Fruit fly (Drosophila melanogaster) whole organism, embryonic: Measurements from ENCODE around the gene CG9702.
A peak's percentile ranks its signal among the peaks of the same experiment; 100 is the strongest.

Experiments used
- Adf1 ChIP-seq: fragments of 200-800 bp; sonication (Bioruptor generic); IDR thresholded peaks from 2 replicates; pipeline ENCODE4 v1.3.6; 2022; ENCODE audit warnings: missing biosample characterization, missing genetic modification characterization
- BtbVII ChIP-seq: fragments of 200-800 bp; sonication (Bioruptor generic); optimal IDR thresholded peaks from 3 replicates; lab custom pipeline; 2017; ENCODE audit warnings: missing biosample characterization, mild to moderate bottlenecking, missing genetic modification characterization
- CG10267 ChIP-seq: fragments of 200-800 bp; sonication (Bioruptor generic); optimal IDR thresholded peaks from 2 replicates; lab custom pipeline; 2018; ENCODE audit warnings: missing biosample characterization, mild to moderate bottlenecking, missing genetic modification characterization, moderate library complexity
- CG10321 ChIP-seq: fragments of 200-800 bp; sonication (Bioruptor generic); IDR thresholded peaks from 2 replicates; pipeline ENCODE4 v1.3.6; 2022; ENCODE audit warnings: missing biosample characterization, missing genetic modification characterization
- CG10431 ChIP-seq: fragments of 200-800 bp; sonication (Bioruptor generic); optimal IDR thresholded peaks from 3 replicates; lab custom pipeline; 2018; ENCODE audit warnings: missing biosample characterization, mild to moderate bottlenecking, missing genetic modification characterization
- CG10565 ChIP-seq: fragments of 200-800 bp; sonication (Bioruptor generic); optimal IDR thresholded peaks from 3 replicates; lab custom pipeline; 2016; ENCODE audit warnings: missing biosample characterization, mild to moderate bottlenecking, missing genetic modification characterization
- CG11696 ChIP-seq: fragments of 200-800 bp; sonication (Bioruptor generic); IDR thresholded peaks from 2 replicates; pipeline ENCODE4 v1.3.6; 2022; ENCODE audit warnings: missing biosample characterization, missing genetic modification characterization
- CG12391 ChIP-seq: fragments of 200-800 bp; sonication (Bioruptor generic); optimal IDR thresholded peaks from 3 replicates; lab custom pipeline; 2018; ENCODE audit warnings: missing biosample characterization, mild to moderate bottlenecking, missing genetic modification characterization, moderate library complexity
- CG15073 ChIP-seq: fragments of 200-800 bp; sonication (Bioruptor generic); optimal IDR thresholded peaks from 2 replicates; lab custom pipeline; 2016; ENCODE audit warnings: missing biosample characterization, missing genetic modification characterization
- CG16779 ChIP-seq: fragments of 200-800 bp; sonication (Bioruptor generic); IDR thresholded peaks from 2 replicates; pipeline ENCODE4 v1.3.6; 2022; ENCODE audit warnings: missing biosample characterization, missing genetic modification characterization
- CG17328 ChIP-seq: fragments of 200-800 bp; sonication (Bioruptor generic); IDR thresholded peaks from 2 replicates; pipeline ENCODE4 v1.3.6; 2022; ENCODE audit warnings: missing biosample characterization, missing genetic modification characterization
- CG17385 ChIP-seq: fragments of 200-800 bp; sonication (Bioruptor generic); optimal IDR thresholded peaks from 3 replicates; lab custom pipeline; 2018; ENCODE audit warnings: missing biosample characterization, mild to moderate bottlenecking, missing genetic modification characterization
- CG17568 ChIP-seq: fragments of 200-800 bp; sonication (Bioruptor generic); optimal IDR thresholded peaks from 2 replicates; lab custom pipeline; 2018; ENCODE audit warnings: missing biosample characterization, mild to moderate bottlenecking, missing genetic modification characterization, moderate library complexity
- CG2712 ChIP-seq: fragments of 200-800 bp; optimal IDR thresholded peaks from 3 replicates; lab custom pipeline; 2019; ENCODE audit warnings: missing biosample characterization, mild to moderate bottlenecking, missing genetic modification characterization, moderate library complexity
- CG2875 ChIP-seq: fragments of 200-800 bp; sonication (Bioruptor generic); optimal IDR thresholded peaks from 2 replicates; lab custom pipeline; 2017; ENCODE audit warnings: missing biosample characterization, mild to moderate bottlenecking, missing genetic modification characterization, missing genetic modification reagents
- CG3281 ChIP-seq: fragments of 200-800 bp; sonication (Bioruptor generic); optimal IDR thresholded peaks from 3 replicates; lab custom pipeline; 2017; ENCODE audit warnings: missing biosample characterization, mild to moderate bottlenecking, missing genetic modification characterization
- CG33557 ChIP-seq: fragments of 200-800 bp; sonication (Bioruptor generic); optimal IDR thresholded peaks from 2 replicates; lab custom pipeline; 2019; ENCODE audit warnings: missing biosample characterization, mild to moderate bottlenecking, missing genetic modification characterization, moderate library complexity
- CG42726 ChIP-seq: fragments of 200-800 bp; sonication (Bioruptor generic); IDR thresholded peaks from 2 replicates; pipeline ENCODE4 v1.3.6; 2022; ENCODE audit warnings: missing biosample characterization, missing genetic modification characterization; ENCODE audit not compliant: partially characterized antibody
- CG4854 ChIP-seq: fragments of 200-800 bp; sonication (Bioruptor generic); optimal IDR thresholded peaks from 2 replicates; lab custom pipeline; 2016; ENCODE audit warnings: missing biosample characterization, missing genetic modification characterization, inconsistent platforms
- CG5180 ChIP-seq: fragments of 200-800 bp; sonication (Bioruptor generic); optimal IDR thresholded peaks from 3 replicates; lab custom pipeline; 2017; ENCODE audit warnings: missing biosample characterization, missing genetic modification characterization, mild to moderate bottlenecking, moderate library complexity, missing genetic modification reagents
- CG5953 ChIP-seq: fragments of 200-800 bp; sonication (Bioruptor generic); IDR thresholded peaks from 2 replicates; pipeline ENCODE4 v1.3.6; 2022; ENCODE audit warnings: missing biosample characterization, missing genetic modification characterization
- CG6791 ChIP-seq: fragments of 200-800 bp; sonication (Bioruptor generic); IDR thresholded peaks from 3 replicates; pipeline ENCODE4 v1.3.6; 2022; ENCODE audit warnings: missing biosample characterization, missing genetic modification characterization; ENCODE audit not compliant: partially characterized antibody
- CG7839 ChIP-seq: fragments of 200-800 bp; sonication (Bioruptor generic); optimal IDR thresholded peaks from 3 replicates; lab custom pipeline; 2018; ENCODE audit warnings: missing biosample characterization, mild to moderate bottlenecking, missing genetic modification characterization, moderate library complexity
- CG8359 ChIP-seq: fragments of 200-800 bp; sonication (Bioruptor generic); optimal IDR thresholded peaks from 2 replicates; lab custom pipeline; 2017; ENCODE audit warnings: missing biosample characterization, mild to moderate bottlenecking, missing genetic modification characterization, borderline replicate concordance
- CG8924 ChIP-seq: fragments of 200-800 bp; optimal IDR thresholded peaks from 3 replicates; lab custom pipeline; 2019; ENCODE audit warnings: missing biosample characterization, mild to moderate bottlenecking, missing genetic modification characterization, moderate library complexity
- CTCF ChIP-seq: fragments of 200-800 bp; sonication (Bioruptor generic); optimal IDR thresholded peaks from 2 replicates; lab custom pipeline; 2017; ENCODE audit warnings: missing biosample characterization, mild to moderate bottlenecking, missing genetic modification characterization, moderate library complexity
- CkIIα-i1 ChIP-seq: fragments of 200-800 bp; sonication (Bioruptor generic); IDR thresholded peaks from 2 replicates; pipeline ENCODE4 v1.3.6; 2022; ENCODE audit warnings: missing biosample characterization, missing genetic modification characterization
- Dad ChIP-seq: fragments of 200-800 bp; sonication (Bioruptor generic); optimal IDR thresholded peaks from 3 replicates; lab custom pipeline; 2016; ENCODE audit warnings: missing biosample characterization, missing genetic modification characterization
- E2f2 ChIP-seq: fragments of 200-800 bp; sonication (Bioruptor generic); IDR thresholded peaks from 2 replicates; pipeline ENCODE4 v1.3.6; 2022; ENCODE audit warnings: missing biosample characterization, missing genetic modification characterization
- MTF-1 ChIP-seq: fragments of 200-800 bp; sonication (Bioruptor generic); optimal IDR thresholded peaks from 2 replicates; lab custom pipeline; 2018; ENCODE audit warnings: missing biosample characterization, mild to moderate bottlenecking, missing genetic modification characterization, borderline replicate concordance
- Meics ChIP-seq: fragments of 200-800 bp; sonication (Bioruptor generic); optimal IDR thresholded peaks from 2 replicates; lab custom pipeline; 2017; ENCODE audit warnings: missing biosample characterization, mild to moderate bottlenecking, missing genetic modification characterization
- NC2α ChIP-seq: fragments of 200-800 bp; sonication (Bioruptor generic); optimal IDR thresholded peaks from 2 replicates; lab custom pipeline; 2016; ENCODE audit warnings: missing biosample characterization, missing genetic modification characterization
- NC2β ChIP-seq: fragments of 200-800 bp; sonication (Bioruptor generic); optimal IDR thresholded peaks from 2 replicates; lab custom pipeline; 2016; ENCODE audit warnings: missing biosample characterization, missing genetic modification characterization
- NFAT ChIP-seq: fragments of 200-800 bp; sonication (Bioruptor generic); IDR thresholded peaks from 2 replicates; pipeline ENCODE4 v1.3.6; 2022; ENCODE audit warnings: missing biosample characterization, missing genetic modification characterization
- Nf-YB ChIP-seq: fragments of 200-800 bp; sonication (Bioruptor generic); optimal IDR thresholded peaks from 3 replicates; lab custom pipeline; 2019; ENCODE audit warnings: missing biosample characterization, mild to moderate bottlenecking, missing genetic modification characterization, moderate library complexity
- Oli ChIP-seq: fragments of 200-800 bp; sonication (Bioruptor generic); optimal IDR thresholded peaks from 2 replicates; lab custom pipeline; 2018; ENCODE audit warnings: missing biosample characterization, mild to moderate bottlenecking, missing genetic modification characterization, moderate library complexity
- Sry-β ChIP-seq: fragments of 200-800 bp; sonication (Bioruptor generic); optimal IDR thresholded peaks from 2 replicates; lab custom pipeline; 2018; ENCODE audit warnings: missing biosample characterization, mild to moderate bottlenecking, missing genetic modification characterization, moderate library complexity
- ash1 ChIP-seq: fragments of 200-800 bp; sonication (Bioruptor generic); optimal IDR thresholded peaks from 2 replicates; lab custom pipeline; 2018; ENCODE audit warnings: missing biosample characterization, mild to moderate bottlenecking, missing genetic modification characterization
- ewg ChIP-seq: fragments of 200-800 bp; sonication (Bioruptor generic); optimal IDR thresholded peaks from 3 replicates; lab custom pipeline; 2017; ENCODE audit warnings: mild to moderate bottlenecking, missing biosample characterization, missing genetic modification reagents, missing genetic modification characterization
- grau ChIP-seq: fragments of 200-800 bp; optimal IDR thresholded peaks from 3 replicates; lab custom pipeline; 2019; ENCODE audit warnings: missing biosample characterization, mild to moderate bottlenecking, missing genetic modification characterization, moderate library complexity
- ind ChIP-seq: fragments of 200-800 bp; sonication (Bioruptor generic); optimal IDR thresholded peaks from 3 replicates; lab custom pipeline; 2016; ENCODE audit warnings: missing biosample characterization, missing genetic modification characterization
- nom ChIP-seq: fragments of 200-800 bp; sonication (Bioruptor generic); optimal IDR thresholded peaks from 2 replicates; lab custom pipeline; 2017; ENCODE audit warnings: missing biosample characterization, missing genetic modification characterization, mild to moderate bottlenecking, moderate library complexity, missing genetic modification reagents
- sr ChIP-seq: fragments of 200-800 bp; sonication (Bioruptor generic); IDR thresholded peaks from 3 replicates; pipeline ENCODE4 v1.3.6; 2022; ENCODE audit warnings: missing biosample characterization, missing genetic modification characterization
- toy ChIP-seq: fragments of 200-800 bp; sonication (Bioruptor generic); IDR thresholded peaks from 2 replicates; pipeline ENCODE4 v1.3.6; 2022; ENCODE audit warnings: missing biosample characterization, missing genetic modification characterization
- tup ChIP-seq: fragments of 200-800 bp; sonication (Bioruptor generic); optimal IDR thresholded peaks from 2 replicates; lab custom pipeline; 2016; ENCODE audit warnings: missing biosample characterization, mild to moderate bottlenecking, missing genetic modification characterization, moderate library complexity
- twi ChIP-seq: fragments of 200-800 bp; optimal IDR thresholded peaks from 2 replicates; lab custom pipeline; 2019; ENCODE audit warnings: missing biosample characterization, mild to moderate bottlenecking, missing genetic modification characterization, moderate library complexity
- tx ChIP-seq: fragments of 200-800 bp; sonication (Bioruptor generic); optimal IDR thresholded peaks from 2 replicates; lab custom pipeline; 2016; ENCODE audit warnings: missing biosample characterization, missing genetic modification characterization
- zen ChIP-seq: fragments of 200-800 bp; sonication (Bioruptor generic); optimal IDR thresholded peaks from 3 replicates; lab custom pipeline; 2018; ENCODE audit warnings: missing biosample characterization, mild to moderate bottlenecking, missing genetic modification characterization, moderate library complexity
- zen2 ChIP-seq: fragments of 200-800 bp; sonication (Bioruptor generic); IDR thresholded peaks from 3 replicates; pipeline ENCODE4 v1.3.6; 2022; ENCODE audit warnings: missing biosample characterization, missing genetic modification characterization; ENCODE audit not compliant: partially characterized antibody

CG9702 gene

DNA sequence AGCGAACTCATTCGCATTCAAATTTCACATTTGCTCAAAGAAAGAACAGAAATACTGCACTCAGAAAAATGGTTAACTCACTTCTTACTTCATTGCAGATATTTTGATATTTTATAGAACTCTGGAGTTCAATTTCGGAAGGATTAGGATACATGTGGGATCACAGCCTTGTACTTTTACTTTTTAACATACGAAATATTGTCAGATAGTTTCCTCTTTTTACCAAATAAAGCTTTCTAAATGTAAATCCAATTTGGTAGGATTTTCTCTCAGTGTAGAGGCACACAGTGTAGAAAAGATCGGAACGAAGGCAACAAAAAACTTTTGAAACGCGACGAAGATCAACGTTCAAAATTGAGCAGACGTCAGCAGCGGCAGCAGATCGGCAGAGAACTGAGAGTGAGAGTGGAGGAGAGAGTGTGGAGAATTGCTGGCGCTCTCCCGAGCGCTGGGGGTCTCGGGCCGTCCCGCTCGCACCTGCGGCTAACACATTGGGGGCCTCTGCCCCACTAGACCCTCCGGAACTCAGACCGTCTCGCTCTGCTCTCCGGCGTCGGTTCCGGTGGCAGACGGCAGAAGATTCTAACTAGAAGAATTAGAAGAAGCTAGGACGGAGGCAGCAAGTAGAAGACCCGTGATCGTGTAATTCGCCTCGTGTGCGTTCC, 47.1 kb upstream of the CG9702 start, which contains the start of gene tmod (continued):
- TF ChIP-seq Meics (GFP tag; lab: Kevin White, UChicago) (peak; percentile 44), twi (tag; lab: Kevin White, UChicago) (peak; percentile 30), CG11696 (no peak), Nf-YB (GFP tag; lab: Kevin White, UChicago) (no peak), CG4854 (GFP tag; lab: Kevin White, UChicago) (no peak), Sry-β (peak; percentile 32), CG17385 (GFP tag; lab: Kevin White, UChicago) (peak; percentile 45), CG5180 (GFP tag; lab: Kevin White, UChicago) (peak; percentile 21), Dad (peak; percentile 7), NC2α (GFP tag; lab: Kevin White, UChicago) (no peak), CG10431 (GFP tag; lab: Kevin White, UChicago) (no peak), CG8924 (tag; lab: Kevin White, UChicago) (peak; percentile 48), CG10267 (tag; lab: Kevin White, UChicago) (peak; percentile 42), CG12391 (peak; percentile 62), CG42726 (GFP tag; lab: Robert Waterston, UW) (no peak), CG5953 (GFP tag; lab: Robert Waterston, UW) (no peak), NC2β (GFP tag; lab: Kevin White, UChicago) (no peak), CG33557 (peak; percentile 9), ewg (GFP tag; lab: Kevin White, UChicago) (peak; percentile 45), CG15073 (no peak), zen2 (GFP tag; lab: Robert Waterston, UW) (peak; percentile 32; the same call in 1 of the 3 replicates), CTCF (peak; percentile 9), CG10565 (GFP tag; lab: Kevin White, UChicago) (no peak), CG2875 (GFP tag; lab: Kevin White, UChicago) (peak; percentile 71), NFAT (0 out of 2 replicates have a peak, but pooled peaks have one; percentile 7), zen (tag; lab: Kevin White, UChicago) (peak; percentile 3), sr (peak; percentile 36; the same call in 1 of the 3 replicates), CG16779 (GFP tag; lab: Robert Waterston, UW) (no peak), ind (peak; percentile 55), CG6791 (GFP tag; lab: Robert Waterston, UW) (no peak), toy (GFP tag; lab: Robert Waterston, UW) (0 out of 2 replicates have a peak, but pooled peaks have one; percentile 30), CG8359 (GFP tag; lab: Kevin White, UChicago) (peak; percentile 41), CG17328 (GFP tag; lab: Robert Waterston, UW) (no peak; the same call in 1 of the 2 replicates), tx (GFP tag; lab: Kevin White, UChicago) (peak; percentile 20), CG7839 (peak; percentile 63), CG3281 (GFP tag; lab: Kevin White, UChicago) (peak; percentile 43), E2f2 (GFP tag; lab: Robert Waterston, UW) (peak; percentile 20; the same call in 1 of the 2 replicates), BtbVII (GFP tag; lab: Kevin White, UChicago) (peak; percentile 30), CG2712 (peak; percentile 65), MTF-1 (GFP tag; lab: Kevin White, UChicago) (no peak), Adf1 (GFP tag; lab: Robert Waterston, UW) (peak; percentile 82), nom (GFP tag; lab: Kevin White, UChicago) (no peak), Oli (tag; lab: Kevin White, UChicago) (peak; percentile 61), tup (GFP tag; lab: Kevin White, UChicago) (no peak), CkIIα-i1 (GFP tag; lab: Robert Waterston, UW) (no peak), CG17568 (GFP tag; lab: Kevin White, UChicago) (peak; percentile 2), ash1 (no peak), grau (peak; percentile 54), CG10321 (GFP tag; lab: Robert Waterston, UW) (peak; percentile 95)
